Worm (Caenorhabditis elegans) whole organism, L4/young adult: Measurements from ENCODE around the gene oac-56.

ENCODE experiments used
- W03F9.2 ChIP-seq: fragments of 150-350 bp; optimal IDR thresholded peaks from 2 replicates; lab custom pipeline; 2014; ENCODE audit warnings: missing biosample characterization, missing genetic modification characterization
- him-1 ChIP-seq: sonication (generic microtip); optimal IDR thresholded peaks from 2 replicates; lab custom pipeline; 2016; ENCODE audit warnings: missing genotype, missing genetic modification reagents, missing genetic modification characterization, missing compliant biosample characterization

DNA sequence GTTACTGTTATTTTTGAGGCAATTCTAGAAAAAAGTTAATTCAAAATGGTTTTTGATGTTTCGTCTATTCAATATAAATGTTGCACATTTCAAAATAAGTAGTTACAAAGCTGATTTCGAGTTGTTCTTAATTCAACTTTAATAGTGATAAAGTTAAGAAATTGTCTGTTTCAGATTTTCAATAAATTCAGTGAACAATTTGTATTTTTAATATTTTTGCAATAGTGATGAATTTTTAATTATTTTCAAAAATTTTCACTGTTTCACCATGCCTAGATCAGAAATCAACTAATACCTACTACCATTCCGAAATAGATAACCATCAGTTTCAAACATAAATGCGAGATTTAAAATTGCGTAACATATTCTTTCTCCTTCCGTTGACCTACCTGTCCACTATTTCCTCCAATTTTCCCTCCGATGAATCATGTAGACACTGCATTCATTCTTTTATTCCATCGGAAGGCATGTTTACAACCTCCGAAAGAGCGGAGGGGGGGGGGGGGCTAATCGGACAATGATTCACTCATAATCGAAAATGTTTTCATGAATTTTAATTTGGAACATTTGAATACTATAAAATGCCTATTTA lies 39.6 kb upstream of the oac-56 start:
- no peak for TF ChIP-seq W03F9.2 (tag; lab: Kevin White, UChicago)
- no peak for TF ChIP-seq him-1
